Worm (Caenorhabditis elegans) whole organism, L1 larva: Measurements from ENCODE around the gene C34D10.5.

Source experiments
- C04F5.9 ChIP-seq: sonication (generic microtip); optimal IDR thresholded peaks from 2 replicates; lab custom pipeline; 2016; ENCODE audit warnings: missing genetic modification characterization, missing compliant biosample characterization
- C16A3.4 ChIP-seq: fragments of 150-350 bp; optimal IDR thresholded peaks from 2 replicates; lab custom pipeline; 2014; ENCODE audit warnings: missing biosample characterization, missing genetic modification characterization
- C34B4.2 ChIP-seq: sonication (generic microtip); optimal IDR thresholded peaks from 2 replicates; lab custom pipeline; 2017; ENCODE audit warnings: mild to moderate bottlenecking, missing genetic modification characterization, missing compliant biosample characterization
- alr-1 ChIP-seq: fragments of 200-800 bp; sonication (Bioruptor generic); optimal IDR thresholded peaks from 2 replicates; lab custom pipeline; 2018; ENCODE audit warnings: borderline replicate concordance, mild to moderate bottlenecking, missing genetic modification characterization, missing compliant biosample characterization
- ama-1 ChIP-seq: fragments of 150-350 bp; optimal IDR thresholded peaks from 2 replicates; lab custom pipeline; 2014
- blmp-1 ChIP-seq: fragments of 150-350 bp; optimal IDR thresholded peaks from 2 replicates; lab custom pipeline; 2014; ENCODE audit warnings: missing biosample characterization, missing genetic modification characterization
- ceh-88 ChIP-seq: fragments of 200-800 bp; sonication (Bioruptor generic); IDR thresholded peaks from 2 replicates; pipeline ENCODE4 v1.3.6; 2022; ENCODE audit warnings: missing genetic modification characterization, missing compliant biosample characterization
- ceh-90 ChIP-seq: sonication (generic microtip); optimal IDR thresholded peaks from 2 replicates; lab custom pipeline; 2016; ENCODE audit warnings: missing genetic modification characterization, missing compliant biosample characterization
- dpl-1 ChIP-seq, 3 experiments: fragments of 150-350 bp in 2 of 3; sonication (generic microtip) in 1 of 3; optimal IDR thresholded peaks; 2 replicates each; lab custom pipeline; 2014 to 2017; ENCODE audit warnings: missing biosample characterization in 3 of 3, missing genetic modification characterization in 3 of 3, missing genetic modification reagents in 3 of 3
- efl-1 ChIP-seq, 4 experiments: fragments of 150-350 bp; optimal IDR thresholded peaks in 3 of 4; peaks in 1 of 4; 1 replicate in 1 of 4; 2 replicates in 3 of 4; lab custom pipeline; 2014; ENCODE audit warnings: missing biosample characterization in 2 of 4, missing genetic modification characterization in 2 of 4, missing genetic modification reagents in 2 of 4
- efl-3 ChIP-seq: fragments of 200-800 bp; sonication (Bioruptor generic); optimal IDR thresholded peaks from 2 replicates; lab custom pipeline; 2018; ENCODE audit warnings: mild to moderate bottlenecking, missing genetic modification characterization, missing compliant biosample characterization
- egl-27 ChIP-seq, 2 experiments: fragments of 150-350 bp in 1 of 2; sonication (generic microtip); optimal IDR thresholded peaks; 3 replicates each; lab custom pipeline; 2017 to 2018; ENCODE audit warnings: missing biosample characterization in 2 of 2, missing genetic modification characterization in 2 of 2, missing genetic modification reagents in 2 of 2
- elt-2 ChIP-seq: sonication (generic microtip); optimal IDR thresholded peaks from 2 replicates; lab custom pipeline; 2016; ENCODE audit warnings: missing genetic modification characterization, mild to moderate bottlenecking, inconsistent platforms, missing compliant biosample characterization, missing genetic modification reagents
- elt-3 ChIP-seq, 6 experiments: fragments of 150-350 bp in 1 of 6; sonication (generic microtip); optimal IDR thresholded peaks; 2 replicates each; lab custom pipeline; 2017 to 2018; ENCODE audit warnings: missing biosample characterization in 6 of 6, missing genetic modification characterization in 6 of 6, inconsistent platforms in 1 of 6
- ets-5 ChIP-seq: fragments of 200-800 bp; sonication (Bioruptor generic); IDR thresholded peaks from 2 replicates; pipeline ENCODE4 v1.3.6; 2022; ENCODE audit warnings: missing genetic modification characterization, missing compliant biosample characterization
- fkh-10 ChIP-seq: sonication (generic microtip); optimal IDR thresholded peaks from 2 replicates; lab custom pipeline; 2017; ENCODE audit warnings: missing biosample characterization, missing genetic modification reagents, missing genetic modification characterization
- fkh-4 ChIP-seq: sonication (generic microtip); optimal IDR thresholded peaks from 2 replicates; lab custom pipeline; 2016; ENCODE audit warnings: missing compliant biosample characterization, missing genetic modification characterization, borderline replicate concordance
- fkh-8 ChIP-seq: sonication (generic microtip); optimal IDR thresholded peaks from 2 replicates; lab custom pipeline; 2016; ENCODE audit warnings: mild to moderate bottlenecking, missing genetic modification characterization, missing compliant biosample characterization
- hlh-17 ChIP-seq: fragments of 200-800 bp; sonication (Bioruptor generic); optimal IDR thresholded peaks from 2 replicates; lab custom pipeline; 2018; ENCODE audit warnings: missing genetic modification characterization, mild to moderate bottlenecking, missing compliant biosample characterization, moderate library complexity, borderline replicate concordance
- irx-1 ChIP-seq: sonication (generic microtip); optimal IDR thresholded peaks from 2 replicates; lab custom pipeline; 2016; ENCODE audit warnings: missing genetic modification characterization, missing compliant biosample characterization
- lin-13 ChIP-seq: fragments of 150-350 bp; optimal IDR thresholded peaks from 2 replicates; lab custom pipeline; 2014; ENCODE audit warnings: missing biosample characterization, missing genetic modification reagents, missing genetic modification characterization
- lin-14 ChIP-seq: fragments of 200-800 bp; sonication (Bioruptor generic); optimal IDR thresholded peaks from 2 replicates; lab custom pipeline; 2018; ENCODE audit warnings: mild to moderate bottlenecking, missing genetic modification characterization, moderate library complexity, missing compliant biosample characterization
- lin-35 ChIP-seq, 2 experiments: fragments of 150-350 bp; optimal IDR thresholded peaks; 2 replicates each; lab custom pipeline; 2014; ENCODE audit warnings: missing biosample characterization in 2 of 2, missing genetic modification characterization in 2 of 2, missing genetic modification reagents in 2 of 2
- lsy-2 ChIP-seq, 2 experiments: fragments of 150-350 bp; optimal IDR thresholded peaks; 2 replicates each; lab custom pipeline; 2014; ENCODE audit warnings: missing biosample characterization in 2 of 2, missing genetic modification characterization in 2 of 2
- mdl-1 ChIP-seq, 2 experiments: fragments of 150-350 bp; optimal IDR thresholded peaks; 2 replicates each; lab custom pipeline; 2014 to 2017; ENCODE audit warnings: missing biosample characterization in 2 of 2, missing genetic modification characterization in 2 of 2, inconsistent platforms in 1 of 2
- mep-1 ChIP-seq: fragments of 150-350 bp; optimal IDR thresholded peaks from 2 replicates; lab custom pipeline; 2014; ENCODE audit warnings: missing biosample characterization, missing genetic modification characterization
- nhr-20 ChIP-seq: sonication (generic microtip); optimal IDR thresholded peaks from 2 replicates; lab custom pipeline; 2016; ENCODE audit warnings: mild to moderate bottlenecking, missing genetic modification characterization, missing compliant biosample characterization
- nhr-237 ChIP-seq: fragments of 150-350 bp; optimal IDR thresholded peaks from 2 replicates; lab custom pipeline; 2014; ENCODE audit warnings: missing biosample characterization, missing genetic modification characterization
- nhr-28 ChIP-seq: fragments of 150-350 bp; optimal IDR thresholded peaks from 2 replicates; lab custom pipeline; 2014; ENCODE audit warnings: missing biosample characterization, missing genetic modification characterization
- nhr-47 ChIP-seq: sonication (generic microtip); optimal IDR thresholded peaks from 2 replicates; lab custom pipeline; 2016; ENCODE audit warnings: mild to moderate bottlenecking, missing genetic modification characterization, moderate library complexity, missing compliant biosample characterization
- nhr-71 ChIP-seq: sonication (generic microtip); optimal IDR thresholded peaks from 2 replicates; lab custom pipeline; 2016; ENCODE audit warnings: mild to moderate bottlenecking, missing genetic modification characterization, moderate library complexity, missing compliant biosample characterization
- nhr-85 ChIP-seq: sonication (generic microtip); peaks from one replicate; lab custom pipeline; 2016; ENCODE audit warnings: missing genetic modification characterization, inconsistent platforms, missing compliant biosample characterization
- pag-3 ChIP-seq: sonication (generic microtip); optimal IDR thresholded peaks from 2 replicates; lab custom pipeline; 2017; ENCODE audit warnings: missing genetic modification characterization, mild to moderate bottlenecking, missing compliant biosample characterization, antibody characterized with exemption, borderline replicate concordance; ENCODE audit not compliant: insufficient read depth
- snu-23 ChIP-seq: sonication (generic microtip); optimal IDR thresholded peaks from 2 replicates; lab custom pipeline; 2016; ENCODE audit warnings: missing genetic modification characterization, missing compliant biosample characterization
- sox-4 ChIP-seq: sonication (generic microtip); optimal IDR thresholded peaks from 2 replicates; lab custom pipeline; 2016; ENCODE audit warnings: missing genetic modification characterization, missing compliant biosample characterization
- tbx-2 ChIP-seq: sonication (generic microtip); optimal IDR thresholded peaks from 2 replicates; lab custom pipeline; 2016; ENCODE audit warnings: missing genetic modification characterization, missing compliant biosample characterization
- unc-130 ChIP-seq: fragments of 150-350 bp; optimal IDR thresholded peaks from 2 replicates; lab custom pipeline; 2017; ENCODE audit warnings: missing biosample characterization, missing genetic modification characterization, inconsistent platforms
- unc-30 ChIP-seq: sonication (generic microtip); optimal IDR thresholded peaks from 2 replicates; lab custom pipeline; 2017; ENCODE audit warnings: missing biosample characterization, missing genetic modification characterization
- xbp-1 ChIP-seq: sonication (generic microtip); optimal IDR thresholded peaks from 2 replicates; lab custom pipeline; 2016; ENCODE audit warnings: missing genetic modification characterization, missing compliant biosample characterization

Gene C34D10.5

ce11 chrX:7982047-7982446 lies 35.8 kb upstream of the C34D10.5 start, which contains the start of gene his-71:
his-71 (minus strand) TSS chrX:7982070.
- TF ChIP-seq nhr-85 (tag; lab: Kevin White, UChicago) (peak; percentile 61), nhr-20 (tag; lab: Kevin White, UChicago) (peak; percentile 20), lin-14 (peak; percentile 34), C34B4.2 (tag; lab: Kevin White, UChicago) (no peak), elt-3 (tag; optimal IDR thresholded peaks at IDR 0.05; lab: Kevin White, UChicago) (peak in 1 of 6 experiments; percentile 21), blmp-1 (tag; lab: Kevin White, UChicago) (peak; percentile 81), xbp-1 (tag; lab: Kevin White, UChicago) (peak; percentile 3), lin-35 (GFP tag; optimal IDR thresholded peaks at IDR 0.05; lab: Kevin White, UChicago) (peak in 1 of 2 experiments; percentile 40), fkh-8 (tag; lab: Kevin White, UChicago) (peak; percentile 70), hlh-17 (GFP tag; lab: Kevin White, UChicago) (no peak), fkh-4 (no peak), nhr-71 (tag; lab: Kevin White, UChicago) (peak; percentile 17)

- TF ChIP-seq irx-1 (tag; lab: Kevin White, UChicago) (no peak), blmp-1 (tag; lab: Kevin White, UChicago) (peak; percentile 4), efl-1 (optimal IDR thresholded peaks at IDR 0.05; lab: Kevin White, UChicago) (no peak), efl-1 (GFP tag; optimal IDR thresholded peaks at IDR 0.05 in 1 of 2; lab: Kevin White, UChicago) (peak in 1 of 2 experiments; percentile 67), nhr-47 (tag; lab: Kevin White, UChicago) (no peak), xbp-1 (tag; lab: Kevin White, UChicago) (no peak), ceh-88 (GFP tag; lab: Robert Waterston, UW) (no peak)
These were observed 33.1 kb upstream of the C34D10.5 start for ce11 chrX:7984742-7985141.

ce11 chrX:7985495-7986029 lies 32.3 kb upstream of the C34D10.5 start, which contains the start of gene F45E1.4:
F45E1.4 (plus strand) TSS chrX:7985979.
- peak; percentile 38 for TF ChIP-seq snu-23 (GFP tag; lab: Kevin White, UChicago)
- TF ChIP-seq tbx-2 = peak; percentile 11
- TF ChIP-seq elt-3 (tag; optimal IDR thresholded peaks at IDR 0.05; lab: Kevin White, UChicago) = peak in 2 of 6 experiments; percentile 42 to 67
- TF ChIP-seq lin-14 = peak; percentile 34
- peak; percentile 61 for TF ChIP-seq blmp-1 (tag; lab: Kevin White, UChicago)
- no peak for TF ChIP-seq ama-1
- no peak for TF ChIP-seq egl-27 (tag; optimal IDR thresholded peaks at IDR 0.05; lab: Kevin White, UChicago)
- TF ChIP-seq nhr-71 (tag; lab: Kevin White, UChicago) = peak; percentile 21
- TF ChIP-seq nhr-20 (tag; lab: Kevin White, UChicago) = peak; percentile 52
- peak; percentile 82 for TF ChIP-seq nhr-85 (tag; lab: Kevin White, UChicago)
- peak; percentile 1 for TF ChIP-seq mep-1
- no peak for TF ChIP-seq efl-1 (optimal IDR thresholded peaks at IDR 0.05; lab: Kevin White, UChicago)
- peak in 1 of 2 experiments; percentile 92 for TF ChIP-seq efl-1 (GFP tag; optimal IDR thresholded peaks at IDR 0.05 in 1 of 2; lab: Kevin White, UChicago)
- TF ChIP-seq lsy-2 (tag; optimal IDR thresholded peaks at IDR 0.05; lab: Kevin White, UChicago) = no peak
- TF ChIP-seq, all 84 proteins: peak for 10

- TF ChIP-seq pag-3 (tag; lab: Kevin White, UChicago) = no peak
- TF ChIP-seq efl-3 (GFP tag; lab: Kevin White, UChicago) = no peak
- TF ChIP-seq fkh-10 (GFP tag; lab: Kevin White, UChicago) = no peak
- TF ChIP-seq C16A3.4 (tag; lab: Kevin White, UChicago) = peak; percentile 48
- TF ChIP-seq fkh-8 (tag; lab: Kevin White, UChicago) = no peak
- TF ChIP-seq nhr-237 (tag; lab: Kevin White, UChicago) = no peak
- TF ChIP-seq lin-14 = peak; percentile 89
- TF ChIP-seq hlh-17 (GFP tag; lab: Kevin White, UChicago) = no peak
- TF ChIP-seq sox-4 = no peak
- peak in 2 of 3 experiments; percentile 12 to 17 for TF ChIP-seq dpl-1 (GFP tag; optimal IDR thresholded peaks at IDR 0.05; lab: Kevin White, UChicago)
- no peak for TF ChIP-seq ets-5 (GFP tag; lab: Robert Waterston, UW)
- peak; percentile 74 for TF ChIP-seq nhr-47 (tag; lab: Kevin White, UChicago)
- peak; percentile 72 for TF ChIP-seq blmp-1 (tag; lab: Kevin White, UChicago)
- TF ChIP-seq elt-2 (tag; lab: Kevin White, UChicago) = peak; percentile 85
- TF ChIP-seq ceh-90 (tag; lab: Kevin White, UChicago) = no peak
- peak; percentile 63 for TF ChIP-seq mep-1
- no peak for TF ChIP-seq nhr-28 (tag; lab: Kevin White, UChicago)
- peak; percentile 99 for TF ChIP-seq nhr-85 (tag; lab: Kevin White, UChicago)
- no peak for TF ChIP-seq fkh-4
- no peak for TF ChIP-seq C34B4.2 (tag; lab: Kevin White, UChicago)
- TF ChIP-seq lsy-2 (tag; optimal IDR thresholded peaks at IDR 0.05; lab: Kevin White, UChicago) = peak; percentile 25 to 61
- peak; percentile 62 for TF ChIP-seq unc-130 (tag; lab: Kevin White, UChicago)
- peak in 1 of 2 experiments; percentile 76 for TF ChIP-seq mdl-1 (tag; optimal IDR thresholded peaks at IDR 0.05; lab: Kevin White, UChicago)
- peak in 1 of 2 experiments; percentile 76 for TF ChIP-seq lin-35 (GFP tag; optimal IDR thresholded peaks at IDR 0.05; lab: Kevin White, UChicago)
- TF ChIP-seq xbp-1 (tag; lab: Kevin White, UChicago) = peak; percentile 52
- TF ChIP-seq alr-1 = no peak
- no peak for TF ChIP-seq C04F5.9 (tag; lab: Kevin White, UChicago)
- TF ChIP-seq elt-3 (tag; optimal IDR thresholded peaks at IDR 0.05; lab: Kevin White, UChicago) = peak in 5 of 6 experiments; percentile 72 to 97 (median 92)
- peak; percentile 71 for TF ChIP-seq tbx-2
- TF ChIP-seq irx-1 (tag; lab: Kevin White, UChicago) = peak; percentile 50
- peak; percentile 18 for TF ChIP-seq lin-13
- no peak for TF ChIP-seq unc-30 (tag; lab: Kevin White, UChicago)
These were observed 30.9 kb upstream of the C34D10.5 start for ce11 chrX:7986892-7987291.
